Fruit fly (Drosophila melanogaster) whole organism: Measurements from ENCODE around the gene CG9784.

ENCODE experiments used
- pan ChIP-seq: fragments of >200 bp; optimal IDR thresholded peaks from 2 replicates; lab custom pipeline; 2017
- psq ChIP-seq: fragments of >200 bp; optimal IDR thresholded peaks from 2 replicates; lab custom pipeline; 2017
- usp ChIP-seq: fragments of >200 bp; optimal IDR thresholded peaks from 2 replicates; lab custom pipeline; 2017; ENCODE audit warnings: missing biosample characterization, missing genetic modification characterization, mixed read lengths

- TF ChIP-seq pan: no peak
- TF ChIP-seq psq: no peak
- TF ChIP-seq usp (GFP tag; lab: Kevin White, UChicago): no peak
Observed at dm6 chrX:16582145-16582544, 16.9 kb downstream of the CG9784 start.
